Worm (Caenorhabditis elegans) whole organism, midembryonic: ENCODE measurements around the gene R07E5.17.

ENCODE experiments used
- T22C8.4 ChIP-seq: fragments of 200-800 bp; sonication (Bioruptor generic); IDR thresholded peaks from 2 replicates; pipeline ENCODE4 v1.3.6; 2022; ENCODE audit warnings: missing genetic modification characterization, missing compliant biosample characterization
- klf-2 ChIP-seq: fragments of 200-800 bp; sonication (Bioruptor generic); conservative IDR thresholded peaks from 2 replicates; pipeline ENCODE4 v1.3.6; 2022; ENCODE audit warnings: missing genetic modification reagents, missing genetic modification characterization, missing compliant biosample characterization

DNA sequence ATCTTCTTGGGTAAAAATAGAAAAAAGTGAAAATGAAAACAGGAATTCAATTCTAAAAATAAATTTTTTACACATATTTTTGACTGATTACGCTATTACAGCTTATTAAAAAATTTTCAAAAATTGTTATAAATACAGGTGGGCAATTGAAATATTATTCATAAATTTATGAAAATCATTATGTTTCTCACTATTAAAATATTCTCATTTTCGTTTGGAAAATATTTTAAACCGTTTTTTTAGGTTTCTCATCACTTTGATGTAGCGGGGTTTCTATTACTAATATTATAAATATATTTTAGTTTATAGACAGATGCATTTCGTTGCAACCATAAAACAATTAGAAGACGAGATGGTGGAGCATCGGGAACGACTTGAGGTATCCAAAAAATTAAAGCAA lies 7.1 kb downstream of the R07E5.17 start, which contains the start of gene R07E5.5:
- TF ChIP-seq T22C8.4 (no peak), klf-2 (GFP tag; lab: Robert Waterston, UW) (no peak)
